Fruit fly (Drosophila melanogaster) S2 (cell line): ENCODE measurements around the gene Sbf.

Source experiments
- CG8478 ChIP-seq: fragments of >200 bp; optimal IDR thresholded peaks from 2 replicates; lab custom pipeline; 2018
- CTCF ChIP-seq, 2 experiments: fragments of >200 bp; optimal IDR thresholded peaks; 2 replicates each; lab custom pipeline; 2018

- TF ChIP-seq CG8478 (lab: Kevin White, UChicago) (no peak), CTCF (optimal IDR thresholded peaks at IDR 0.05; lab: Kevin White, UChicago) (no peak)
These were observed 25.3 kb downstream of the Sbf start for dm6 chr3R:11771492-11771891.
